In the genomic region with DNA sequence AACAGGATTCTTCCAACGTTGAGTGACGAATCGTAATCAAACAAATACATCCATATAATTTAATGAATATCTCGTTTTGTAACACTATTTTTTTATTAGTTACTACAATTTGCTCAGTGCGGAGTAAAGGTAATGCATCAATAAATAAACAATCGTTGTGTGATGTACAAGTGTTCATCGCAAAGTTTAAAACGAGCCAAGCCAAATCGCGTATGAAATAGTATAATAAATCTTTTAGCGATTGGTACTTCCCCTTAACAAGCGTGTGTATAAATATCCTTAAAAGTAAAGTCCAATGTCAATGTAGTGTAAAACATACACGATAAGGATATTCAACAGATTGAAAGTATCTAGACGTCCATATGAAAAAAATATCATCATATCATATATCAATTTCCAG, we compare ENCODE assay signal across 4 fruit fly cellular contexts.
TF ChIP-seq lines count a peak whose summit lies in the region.

No protein-coding gene starts in this region.

- TF ChIP-seq CTCF in whole organism, embryonic (GFP tag; optimal IDR thresholded peaks at IDR 0.05; lab: Kevin White, UChicago): no peak

TF ChIP-seq in whole organism, adult, 20 proteins besides CTCF, POLR2A, EP300 and RAD21:
- TF ChIP-seq Hr96 (GFP tag; optimal IDR thresholded peaks at IDR 0.05; lab: Kevin White, UChicago): no peak
- TF ChIP-seq Clk (GFP tag; optimal IDR thresholded peaks at IDR 0.05; lab: Kevin White, UChicago): no peak
- TF ChIP-seq CG33017 (tag; optimal IDR thresholded peaks at IDR 0.05; lab: Kevin White, UChicago): no peak
- TF ChIP-seq kay (GFP tag; lab: Kevin White, UChicago; ENCODE audit: borderline replicate concordance): peak; percentile 96
- no peak for TF ChIP-seq tj (GFP tag; optimal IDR thresholded peaks at IDR 0.05; lab: Kevin White, UChicago)

TF ChIP-seq in whole organism, embryonic, 481 proteins besides CTCF, POLR2A, EP300 and RAD21:
- TF ChIP-seq CG4820 (GFP tag; optimal IDR thresholded peaks at IDR 0.05; lab: Kevin White, UChicago): no peak
- TF ChIP-seq CG2199 (GFP tag; IDR thresholded peaks at IDR 0.05; lab: Robert Waterston, UW): 0 out of 3 replicates have a peak, but pooled peaks have one; percentile 32
- TF ChIP-seq CG17802 (tag; optimal IDR thresholded peaks at IDR 0.05; lab: Kevin White, UChicago): peak; percentile 21
- no peak for TF ChIP-seq CG30431 (GFP tag; optimal IDR thresholded peaks at IDR 0.05; lab: Kevin White, UChicago)
- TF ChIP-seq cad (GFP tag; optimal IDR thresholded peaks at IDR 0.05; lab: Kevin White, UChicago): no peak
- TF ChIP-seq CG15514 (GFP tag; optimal IDR thresholded peaks at IDR 0.05; lab: Kevin White, UChicago): no peak
- TF ChIP-seq sens (GFP tag; lab: Kevin White, UChicago): peak; percentile 68
- peak; percentile 43 for TF ChIP-seq Med (GFP tag; lab: Kevin White, UChicago)
- no peak for TF ChIP-seq onecut (GFP tag; IDR thresholded peaks at IDR 0.05; lab: Robert Waterston, UW)
- TF ChIP-seq NK7.1 (GFP tag; optimal IDR thresholded peaks at IDR 0.05; lab: Kevin White, UChicago): no peak
- TF ChIP-seq Sry-δ (GFP tag; optimal IDR thresholded peaks at IDR 0.05; lab: Kevin White, UChicago): no peak
- TF ChIP-seq maf-S (GFP tag; optimal IDR thresholded peaks at IDR 0.05; lab: Kevin White, UChicago): no peak
- TF ChIP-seq Stat92E (GFP tag; optimal IDR thresholded peaks at IDR 0.05; lab: Kevin White, UChicago): no peak
- no peak for TF ChIP-seq disco-r (GFP tag; optimal IDR thresholded peaks at IDR 0.05; lab: Kevin White, UChicago)
- no peak for TF ChIP-seq kni (GFP tag; optimal IDR thresholded peaks at IDR 0.05; lab: Kevin White, UChicago)
- peak in 1 of 2 experiments; percentile 8 for TF ChIP-seq eve (GFP tag; optimal IDR thresholded peaks at IDR 0.05; lab: Kevin White, UChicago)
- TF ChIP-seq wek (GFP tag; optimal IDR thresholded peaks at IDR 0.05; lab: Kevin White, UChicago): peak; percentile 20

TF ChIP-seq in whole organism, prepupa, 60 proteins besides CTCF, POLR2A, EP300 and RAD21:
- TF ChIP-seq CG31627 (GFP tag; optimal IDR thresholded peaks at IDR 0.05; lab: Kevin White, UChicago) (no peak), CG10631 (GFP tag; optimal IDR thresholded peaks at IDR 0.05; lab: Kevin White, UChicago) (peak; percentile 4), CG6854 (GFP tag; optimal IDR thresholded peaks at IDR 0.05; lab: Kevin White, UChicago) (no peak)

TF ChIP-seq in whole organism, wandering third instar larva, 38 proteins besides CTCF, POLR2A, EP300 and RAD21:
- TF ChIP-seq fru (GFP tag; optimal IDR thresholded peaks at IDR 0.05; lab: Kevin White, UChicago) (no peak), CrebA (GFP tag; optimal IDR thresholded peaks at IDR 0.05; lab: Kevin White, UChicago; ENCODE audit: borderline replicate concordance) (peak; percentile 13), Mio (GFP tag; optimal IDR thresholded peaks at IDR 0.05; lab: Kevin White, UChicago) (no peak), CG32264 (GFP tag; optimal IDR thresholded peaks at IDR 0.05; lab: Kevin White, UChicago) (no peak), rgr (GFP tag; optimal IDR thresholded peaks at IDR 0.05; lab: Kevin White, UChicago) (no peak), Vsx2 (GFP tag; optimal IDR thresholded peaks at IDR 0.05; lab: Kevin White, UChicago; ENCODE audit: partially characterized antibody) (no peak), ey (GFP tag; optimal IDR thresholded peaks at IDR 0.05; lab: Kevin White, UChicago) (no peak), Rel (GFP tag; optimal IDR thresholded peaks at IDR 0.05; lab: Kevin White, UChicago) (no peak), Rel (tag; optimal IDR thresholded peaks at IDR 0.05; lab: Kevin White, UChicago) (peak; percentile 89), woc (GFP tag; optimal IDR thresholded peaks at IDR 0.05; lab: Kevin White, UChicago) (peak; percentile 8)
